Fruit fly (Drosophila melanogaster) whole organism, embryonic: Measurements from ENCODE around the gene odd.

ENCODE experiments used
- C15 ChIP-seq: fragments of 200-800 bp; sonication (Bioruptor generic); IDR thresholded peaks from 3 replicates; pipeline ENCODE4 v1.3.6; 2022; ENCODE audit warnings: missing biosample characterization, missing genetic modification characterization
- CG1024 ChIP-seq: fragments of 200-800 bp; sonication (Bioruptor generic); IDR thresholded peaks from 2 replicates; pipeline ENCODE4 v1.3.6; 2022; ENCODE audit warnings: missing biosample characterization, missing genetic modification characterization
- CG10979 ChIP-seq: fragments of 200-800 bp; sonication (Bioruptor generic); optimal IDR thresholded peaks from 2 replicates; lab custom pipeline; 2018; ENCODE audit warnings: missing biosample characterization, mild to moderate bottlenecking, missing genetic modification characterization, moderate library complexity
- CG11696 ChIP-seq: fragments of 200-800 bp; sonication (Bioruptor generic); IDR thresholded peaks from 2 replicates; pipeline ENCODE4 v1.3.6; 2022; ENCODE audit warnings: missing biosample characterization, missing genetic modification characterization
- CG12071 ChIP-seq: fragments of 200-800 bp; sonication (Bioruptor generic); optimal IDR thresholded peaks from 3 replicates; lab custom pipeline; 2018; ENCODE audit warnings: missing biosample characterization, mild to moderate bottlenecking, missing genetic modification characterization
- CG13424 ChIP-seq: fragments of 200-800 bp; sonication (Bioruptor generic); optimal IDR thresholded peaks from 2 replicates; lab custom pipeline; 2019; ENCODE audit warnings: missing biosample characterization, mild to moderate bottlenecking, missing genetic modification characterization, moderate library complexity
- CG14667 ChIP-seq: fragments of 200-800 bp; sonication (Bioruptor generic); IDR thresholded peaks from 2 replicates; pipeline ENCODE4 v1.3.6; 2022; ENCODE audit warnings: missing biosample characterization, missing genetic modification characterization
- CG1529 ChIP-seq: fragments of 200-800 bp; sonication (Bioruptor generic); optimal IDR thresholded peaks from 3 replicates; lab custom pipeline; 2018; ENCODE audit warnings: missing biosample characterization, missing genetic modification characterization
- CG15696 ChIP-seq: fragments of 200-800 bp; sonication (Bioruptor generic); optimal IDR thresholded peaks from 2 replicates; lab custom pipeline; 2019; ENCODE audit warnings: missing biosample characterization, mild to moderate bottlenecking, missing genetic modification characterization, moderate library complexity
- CG17361 ChIP-seq: fragments of 200-800 bp; sonication (Bioruptor generic); IDR thresholded peaks from 3 replicates; pipeline ENCODE4 v1.3.6; 2022; ENCODE audit warnings: missing biosample characterization, missing genetic modification characterization
- CG17802 ChIP-seq: fragments of 200-800 bp; sonication (Bioruptor generic); optimal IDR thresholded peaks from 2 replicates; lab custom pipeline; 2018; ENCODE audit warnings: missing biosample characterization, mild to moderate bottlenecking, missing genetic modification characterization, moderate library complexity
- CG18262 ChIP-seq: fragments of 200-800 bp; optimal IDR thresholded peaks from 3 replicates; lab custom pipeline; 2019; ENCODE audit warnings: missing biosample characterization, mild to moderate bottlenecking, missing genetic modification characterization, moderate library complexity
- CG2712 ChIP-seq: fragments of 200-800 bp; optimal IDR thresholded peaks from 3 replicates; lab custom pipeline; 2019; ENCODE audit warnings: missing biosample characterization, mild to moderate bottlenecking, missing genetic modification characterization, moderate library complexity
- CG4360 ChIP-seq: fragments of 200-800 bp; sonication (Bioruptor generic); IDR thresholded peaks from 2 replicates; pipeline ENCODE4 v1.3.6; 2022; ENCODE audit warnings: missing biosample characterization, missing genetic modification characterization
- CG4424 ChIP-seq: fragments of 200-800 bp; sonication (Bioruptor generic); optimal IDR thresholded peaks from 3 replicates; lab custom pipeline; 2016; ENCODE audit warnings: missing biosample characterization, missing genetic modification characterization
- CG5180 ChIP-seq: fragments of 200-800 bp; sonication (Bioruptor generic); optimal IDR thresholded peaks from 3 replicates; lab custom pipeline; 2017; ENCODE audit warnings: missing biosample characterization, missing genetic modification characterization, mild to moderate bottlenecking, moderate library complexity, missing genetic modification reagents
- CG5245 ChIP-seq: fragments of 200-800 bp; sonication (Bioruptor generic); optimal IDR thresholded peaks from 3 replicates; lab custom pipeline; 2016; ENCODE audit warnings: missing biosample characterization, missing genetic modification characterization
- CG8388 ChIP-seq: fragments of 200-800 bp; sonication (Bioruptor generic); optimal IDR thresholded peaks from 2 replicates; lab custom pipeline; 2019; ENCODE audit warnings: missing biosample characterization, mild to moderate bottlenecking, missing genetic modification characterization, moderate library complexity
- CHES-1-like ChIP-seq: fragments of 200-800 bp; sonication (Bioruptor generic); optimal IDR thresholded peaks from 2 replicates; lab custom pipeline; 2016; ENCODE audit warnings: missing biosample characterization, missing genetic modification characterization
- Dip2 ChIP-seq: fragments of 200-800 bp; sonication (Bioruptor generic); IDR thresholded peaks from 2 replicates; pipeline ENCODE4 v1.3.6; 2022; ENCODE audit warnings: missing biosample characterization, missing genetic modification characterization
- Drgx ChIP-seq: fragments of 200-800 bp; sonication (Bioruptor generic); IDR thresholded peaks from 2 replicates; pipeline ENCODE4 v1.3.6; 2022; ENCODE audit warnings: missing biosample characterization, missing genetic modification characterization
- E2f2 ChIP-seq: fragments of 200-800 bp; sonication (Bioruptor generic); IDR thresholded peaks from 2 replicates; pipeline ENCODE4 v1.3.6; 2022; ENCODE audit warnings: missing biosample characterization, missing genetic modification characterization
- Fer3 ChIP-seq: fragments of 200-800 bp; sonication (Bioruptor generic); optimal IDR thresholded peaks from 2 replicates; lab custom pipeline; 2018; ENCODE audit warnings: missing biosample characterization, mild to moderate bottlenecking, missing genetic modification characterization, moderate library complexity
- HmgD ChIP-seq: fragments of 200-800 bp; sonication (Bioruptor generic); optimal IDR thresholded peaks from 3 replicates; lab custom pipeline; 2016; ENCODE audit warnings: missing biosample characterization, missing genetic modification characterization
- Meics ChIP-seq: fragments of 200-800 bp; sonication (Bioruptor generic); optimal IDR thresholded peaks from 2 replicates; lab custom pipeline; 2017; ENCODE audit warnings: missing biosample characterization, mild to moderate bottlenecking, missing genetic modification characterization
- Myb ChIP-seq: fragments of 200-800 bp; sonication (Bioruptor generic); optimal IDR thresholded peaks from 2 replicates; lab custom pipeline; 2016; ENCODE audit warnings: missing biosample characterization, missing genetic modification characterization
- NC2β ChIP-seq: fragments of 200-800 bp; sonication (Bioruptor generic); optimal IDR thresholded peaks from 2 replicates; lab custom pipeline; 2016; ENCODE audit warnings: missing biosample characterization, missing genetic modification characterization
- NfI ChIP-seq: fragments of 200-800 bp; sonication (Bioruptor generic); optimal IDR thresholded peaks from 3 replicates; lab custom pipeline; 2018; ENCODE audit warnings: missing biosample characterization, mild to moderate bottlenecking, missing genetic modification characterization, moderate library complexity
- Ravus ChIP-seq: fragments of 200-800 bp; sonication (Bioruptor generic); IDR thresholded peaks from 2 replicates; pipeline ENCODE4 v1.3.6; 2022; ENCODE audit warnings: missing biosample characterization, missing genetic modification characterization
- bcd ChIP-seq: fragments of 200-800 bp; sonication (Bioruptor generic); optimal IDR thresholded peaks from 2 replicates; lab custom pipeline; 2017; ENCODE audit warnings: missing biosample characterization, mild to moderate bottlenecking, missing genetic modification characterization
- chif ChIP-seq, 2 experiments: fragments of 200-800 bp; sonication (Bioruptor generic); optimal IDR thresholded peaks; 3 replicates each; lab custom pipeline; 2016; ENCODE audit warnings: missing biosample characterization in 2 of 2, missing genetic modification characterization in 2 of 2
- dpn ChIP-seq, 2 experiments: fragments of 200-800 bp; sonication (Bioruptor generic); optimal IDR thresholded peaks; 3 replicates each; lab custom pipeline; 2016; ENCODE audit warnings: missing biosample characterization in 2 of 2, missing genetic modification characterization in 2 of 2
- fd3F ChIP-seq: fragments of 200-800 bp; sonication (Bioruptor generic); optimal IDR thresholded peaks from 2 replicates; lab custom pipeline; 2018; ENCODE audit warnings: missing biosample characterization, mild to moderate bottlenecking, missing genetic modification characterization, moderate library complexity
- fd64A ChIP-seq: fragments of 200-800 bp; sonication (Bioruptor generic); optimal IDR thresholded peaks from 3 replicates; lab custom pipeline; 2018; ENCODE audit warnings: missing biosample characterization, mild to moderate bottlenecking, missing genetic modification characterization
- ftz-f1 ChIP-seq: fragments of 200-800 bp; sonication (Bioruptor generic); optimal IDR thresholded peaks from 2 replicates; lab custom pipeline; 2016; ENCODE audit warnings: missing biosample characterization, missing genetic modification characterization
- gsb ChIP-seq: fragments of 200-800 bp; sonication (Bioruptor generic); IDR thresholded peaks from 2 replicates; pipeline ENCODE4 v1.3.6; 2022; ENCODE audit warnings: missing biosample characterization, missing genetic modification characterization
- her ChIP-seq: fragments of 200-800 bp; sonication (Bioruptor generic); optimal IDR thresholded peaks from 2 replicates; lab custom pipeline; 2016; ENCODE audit warnings: missing biosample characterization, missing genetic modification characterization
- lmd ChIP-seq: fragments of 200-800 bp; sonication (Bioruptor generic); IDR thresholded peaks from 2 replicates; pipeline ENCODE4 v1.3.6; 2022; ENCODE audit warnings: missing biosample characterization, missing genetic modification characterization
- maf-S ChIP-seq: fragments of 200-800 bp; sonication (Bioruptor generic); optimal IDR thresholded peaks from 2 replicates; lab custom pipeline; 2016; ENCODE audit warnings: missing biosample characterization, missing genetic modification characterization
- odd ChIP-seq: fragments of 200-800 bp; sonication (Bioruptor generic); optimal IDR thresholded peaks from 2 replicates; lab custom pipeline; 2017; ENCODE audit warnings: missing biosample characterization, mild to moderate bottlenecking, missing genetic modification characterization
- phol ChIP-seq: fragments of 200-800 bp; sonication (Bioruptor generic); optimal IDR thresholded peaks from 3 replicates; lab custom pipeline; 2018; ENCODE audit warnings: missing biosample characterization, mild to moderate bottlenecking, missing genetic modification characterization, moderate library complexity
- pita ChIP-seq: fragments of 200-800 bp; sonication (Bioruptor generic); optimal IDR thresholded peaks from 2 replicates; lab custom pipeline; 2017; ENCODE audit warnings: missing biosample characterization, mild to moderate bottlenecking, missing genetic modification characterization
- row ChIP-seq: fragments of 200-800 bp; sonication (Bioruptor generic); IDR thresholded peaks from 3 replicates; pipeline ENCODE4 v1.3.6; 2022; ENCODE audit warnings: missing biosample characterization, missing genetic modification characterization
- scrt ChIP-seq: fragments of 200-800 bp; sonication (Bioruptor generic); optimal IDR thresholded peaks from 2 replicates; lab custom pipeline; 2018; ENCODE audit warnings: missing biosample characterization, mild to moderate bottlenecking, missing genetic modification characterization, moderate library complexity
- sim ChIP-seq: fragments of 200-800 bp; sonication (Bioruptor generic); IDR thresholded peaks from 2 replicates; pipeline ENCODE4 v1.3.6; 2022; ENCODE audit warnings: missing biosample characterization, missing genetic modification characterization
- stc ChIP-seq: fragments of 200-800 bp; sonication (Bioruptor generic); IDR thresholded peaks from 2 replicates; pipeline ENCODE4 v1.3.6; 2022; ENCODE audit warnings: missing biosample characterization, missing genetic modification characterization
- tgo ChIP-seq: fragments of 200-800 bp; sonication (Bioruptor generic); IDR thresholded peaks from 3 replicates; pipeline ENCODE4 v1.3.6; 2022; ENCODE audit warnings: missing biosample characterization, missing genetic modification characterization
- tna ChIP-seq: fragments of 200-800 bp; sonication (Bioruptor generic); IDR thresholded peaks from 2 replicates; pipeline ENCODE4 v1.3.6; 2022; ENCODE audit warnings: missing biosample characterization, missing genetic modification characterization; ENCODE audit not compliant: partially characterized antibody
- wek ChIP-seq: fragments of 200-800 bp; sonication (Bioruptor generic); optimal IDR thresholded peaks from 3 replicates; lab custom pipeline; 2018; ENCODE audit warnings: missing biosample characterization, mild to moderate bottlenecking, missing genetic modification characterization, moderate library complexity
- zfh1 ChIP-seq: fragments of 200-800 bp; sonication (Bioruptor generic); IDR thresholded peaks from 3 replicates; pipeline ENCODE4 v1.3.6; 2022; ENCODE audit warnings: missing biosample characterization, missing genetic modification characterization

The odd gene

dm6 chr2L:3587907-3588733 lies 18.4 kb downstream of the odd start (continued):
- TF ChIP-seq E2f2 (GFP tag; lab: Robert Waterston, UW) (peak; percentile 54; the same call in 1 of the 2 replicates), CG1529 (GFP tag; lab: Kevin White, UChicago) (peak; percentile 82), fd3F (GFP tag; lab: Kevin White, UChicago) (peak; percentile 45), bcd (GFP tag; lab: Kevin White, UChicago) (peak; percentile 66), maf-S (no peak), pita (GFP tag; lab: Kevin White, UChicago) (no peak), gsb (GFP tag; lab: Robert Waterston, UW) (no peak), CG4360 (peak; percentile 72), CG12071 (GFP tag; lab: Kevin White, UChicago) (peak; percentile 8), wek (no peak), tna (GFP tag; lab: Robert Waterston, UW) (no peak), Drgx (GFP tag; lab: Robert Waterston, UW) (peak; percentile 66), CG5180 (GFP tag; lab: Kevin White, UChicago) (peak; percentile 71), CG15696 (peak; percentile 96), CG4424 (GFP tag; lab: Kevin White, UChicago) (peak; percentile 91), C15 (GFP tag; lab: Robert Waterston, UW) (no peak), row (peak; percentile 89), CG18262 (peak; percentile 95), CG2712 (tag; lab: Kevin White, UChicago) (peak; percentile 97), zfh1 (GFP tag; lab: Robert Waterston, UW) (peak; percentile 93), CG11696 (GFP tag; lab: Robert Waterston, UW) (peak; percentile 65), stc (GFP tag; lab: Robert Waterston, UW) (peak; percentile 87), CG17361 (GFP tag; lab: Robert Waterston, UW) (peak; percentile 92), CG10979 (tag; lab: Kevin White, UChicago) (peak; percentile 95), Ravus (GFP tag; lab: Robert Waterston, UW) (no peak), ftz-f1 (no peak), CHES-1-like (GFP tag; lab: Kevin White, UChicago) (no peak), CG1024 (peak; percentile 65), CG14667 (GFP tag; lab: Robert Waterston, UW) (peak; percentile 62), Dip2 (GFP tag; lab: Robert Waterston, UW) (0 out of 2 replicates have a peak, but pooled peaks have one; percentile 15), phol (tag; lab: Kevin White, UChicago) (peak; percentile 91), CG13424 (tag; lab: Kevin White, UChicago) (peak; percentile 88), chif (GFP tag; optimal IDR thresholded peaks at IDR 0.05; lab: Kevin White, UChicago) (peak in 1 of 2 experiments; percentile 30), fd64A (GFP tag; lab: Kevin White, UChicago) (peak; percentile 65), NfI (GFP tag; lab: Kevin White, UChicago) (peak; percentile 50), Fer3 (tag; lab: Kevin White, UChicago) (peak; percentile 66), scrt (peak; percentile 27), NC2β (no peak), her (GFP tag; lab: Kevin White, UChicago) (no peak), HmgD (GFP tag; lab: Kevin White, UChicago) (no peak), Meics (GFP tag; lab: Kevin White, UChicago) (peak; percentile 28), odd (GFP tag; lab: Kevin White, UChicago) (peak; percentile 92), lmd (peak; percentile 75), tgo (GFP tag; lab: Robert Waterston, UW) (peak; percentile 84), sim (GFP tag; lab: Robert Waterston, UW) (peak; percentile 87), Myb (GFP tag; lab: Kevin White, UChicago) (no peak), CG5245 (GFP tag; lab: Kevin White, UChicago) (peak; percentile 73), dpn (GFP tag; optimal IDR thresholded peaks at IDR 0.05; lab: Kevin White, UChicago) (peak in 1 of 2 experiments; percentile 70), CG17802 (tag; lab: Kevin White, UChicago) (peak; percentile 9), CG8388 (peak; percentile 88)
